Fruit fly (Drosophila melanogaster): ENCODE measurements around the gene CG13895.

Gene CG13895

DNA sequence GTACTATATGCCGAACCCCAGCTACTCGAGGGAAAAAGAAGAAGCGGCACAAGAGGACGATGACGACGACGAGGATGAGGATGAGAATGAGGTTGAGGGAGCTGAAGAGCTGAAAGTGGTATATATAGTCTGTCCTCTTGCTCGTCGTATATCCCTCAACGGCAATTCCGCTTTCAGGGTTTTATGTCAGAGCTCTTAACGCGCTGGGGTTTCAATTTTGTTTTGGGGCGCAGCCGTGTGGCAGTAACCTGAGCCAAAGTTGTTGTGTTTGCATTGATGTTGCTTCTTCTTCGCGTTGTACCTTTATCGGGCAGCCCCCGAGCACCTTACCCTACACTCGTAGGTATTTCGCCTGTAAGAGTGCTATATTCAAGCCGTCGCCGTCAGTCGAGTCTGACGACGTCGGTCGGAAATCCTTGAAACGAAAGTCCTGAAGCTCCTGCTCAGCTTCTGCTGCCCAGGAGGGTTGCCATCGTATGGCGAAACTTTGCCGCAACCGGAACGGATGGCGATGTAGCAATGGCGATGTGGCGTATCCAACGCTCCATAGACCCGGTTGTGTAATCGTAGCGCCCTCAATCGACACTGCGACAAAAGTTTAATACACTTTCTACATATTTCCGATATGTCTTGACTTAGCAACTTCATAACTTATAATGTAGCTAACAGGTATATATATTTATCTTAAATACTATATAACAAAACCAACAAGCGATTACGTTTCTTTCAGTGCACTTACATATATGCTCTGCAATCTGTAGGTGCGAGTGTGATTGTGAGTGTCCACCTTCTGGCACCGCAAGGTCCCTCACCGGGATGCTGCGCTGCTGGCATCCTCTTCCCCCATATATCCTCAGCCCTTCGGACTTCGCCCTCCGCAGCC lies 3.1 kb downstream of the CG13895 start (continued):
- TF ChIP-seq CG30020 (tag; optimal IDR thresholded peaks at IDR 0.05) (no peak), tx (GFP tag; optimal IDR thresholded peaks at IDR 0.05) (no peak), Rfx (GFP tag; IDR thresholded peaks at IDR 0.05) (peak; percentile 59; the same call in 1 of the 2 replicates), Atf3 (GFP tag; optimal IDR thresholded peaks at IDR 0.05) (no peak), Sox102F (GFP tag; optimal IDR thresholded peaks at IDR 0.05) (peak; percentile 56), sima (GFP tag; optimal IDR thresholded peaks at IDR 0.05) (no peak), bowl (GFP tag; IDR thresholded peaks at IDR 0.05) (no peak), CG12391 (tag; optimal IDR thresholded peaks at IDR 0.05) (peak; percentile 37), rib (GFP tag; IDR thresholded peaks at IDR 0.05) (no peak), CTCF (GFP tag; optimal IDR thresholded peaks at IDR 0.05) (no peak), CG9727 (GFP tag; optimal IDR thresholded peaks at IDR 0.05) (peak; percentile 30), Dip3 (GFP tag; optimal IDR thresholded peaks at IDR 0.05) (no peak), disco-r (GFP tag; optimal IDR thresholded peaks at IDR 0.05) (no peak), ems (GFP tag; optimal IDR thresholded peaks at IDR 0.05) (no peak), CG32767 (GFP tag; IDR thresholded peaks at IDR 0.05) (0 out of 2 replicates have a peak, but pooled peaks have one; percentile 46), CG10543 (GFP tag; optimal IDR thresholded peaks at IDR 0.05) (no peak), dati (GFP tag; IDR thresholded peaks at IDR 0.05) (no peak), bcd (GFP tag; optimal IDR thresholded peaks at IDR 0.05) (peak; percentile 36), Tbp (GFP tag; optimal IDR thresholded peaks at IDR 0.05) (no peak), Hsf (GFP tag; optimal IDR thresholded peaks at IDR 0.05) (peak; percentile 3), pnt (GFP tag; optimal IDR thresholded peaks at IDR 0.05) (no peak), hb (GFP tag; IDR thresholded peaks at IDR 0.05; ENCODE audit: partially characterized antibody) (no peak), Jarid2 (GFP tag; optimal IDR thresholded peaks at IDR 0.05) (no peak), Elba2 (GFP tag; optimal IDR thresholded peaks at IDR 0.05) (no peak), Bdp1 (GFP tag; optimal IDR thresholded peaks at IDR 0.05) (no peak), gem (tag; optimal IDR thresholded peaks at IDR 0.05) (peak; percentile 53), CG8944 (GFP tag; optimal IDR thresholded peaks at IDR 0.05) (no peak), CG14965 (GFP tag; optimal IDR thresholded peaks at IDR 0.05; ENCODE audit: borderline replicate concordance) (no peak), CG31365 (tag; optimal IDR thresholded peaks at IDR 0.05) (no peak), CG2678 (tag; optimal IDR thresholded peaks at IDR 0.05) (peak; percentile 13), MESR4 (GFP tag; optimal IDR thresholded peaks at IDR 0.05) (no peak), CG8388 (GFP tag; optimal IDR thresholded peaks at IDR 0.05) (no peak), zfh1 (GFP tag; IDR thresholded peaks at IDR 0.05) (peak; percentile 46; the same call in 2 of the 3 replicates), Dip2 (GFP tag; IDR thresholded peaks at IDR 0.05) (no peak), crc (GFP tag; optimal IDR thresholded peaks at IDR 0.05) (no peak), tin (GFP tag; optimal IDR thresholded peaks at IDR 0.05) (peak; percentile 15), Hr78 (GFP tag; optimal IDR thresholded peaks at IDR 0.05) (no peak), CG9932 (GFP tag; IDR thresholded peaks at IDR 0.05) (no peak), Optix (GFP tag; IDR thresholded peaks at IDR 0.05) (no peak), peb (GFP tag; IDR thresholded peaks at IDR 0.05) (no peak), CG14667 (GFP tag; IDR thresholded peaks at IDR 0.05) (no peak; the same call in 1 of the 2 replicates), CG7786 (GFP tag; optimal IDR thresholded peaks at IDR 0.05) (no peak), sd (tag; optimal IDR thresholded peaks at IDR 0.05) (no peak), dm (GFP tag; optimal IDR thresholded peaks at IDR 0.05) (no peak), z (GFP tag; IDR thresholded peaks at IDR 0.05) (no peak), CG3407 (GFP tag; optimal IDR thresholded peaks at IDR 0.05) (peak; percentile 30), ewg (GFP tag; optimal IDR thresholded peaks at IDR 0.05) (no peak), unc-4 (GFP tag; IDR thresholded peaks at IDR 0.05; ENCODE audit: partially characterized antibody) (no peak), CG11093 (GFP tag; IDR thresholded peaks at IDR 0.05) (no peak), CG4282 (GFP tag; optimal IDR thresholded peaks at IDR 0.05) (no peak)

Measured in whole organism, embryonic.